Fruit fly (Drosophila melanogaster) S2 (cell line): Measurements from ENCODE around the gene D2hgdh.

Experiments used
- CG8478 ChIP-seq: fragments of >200 bp; optimal IDR thresholded peaks from 2 replicates; lab custom pipeline; 2018
- CTCF ChIP-seq, 2 experiments: fragments of >200 bp; optimal IDR thresholded peaks; 2 replicates each; lab custom pipeline; 2018

D2hgdh gene

DNA sequence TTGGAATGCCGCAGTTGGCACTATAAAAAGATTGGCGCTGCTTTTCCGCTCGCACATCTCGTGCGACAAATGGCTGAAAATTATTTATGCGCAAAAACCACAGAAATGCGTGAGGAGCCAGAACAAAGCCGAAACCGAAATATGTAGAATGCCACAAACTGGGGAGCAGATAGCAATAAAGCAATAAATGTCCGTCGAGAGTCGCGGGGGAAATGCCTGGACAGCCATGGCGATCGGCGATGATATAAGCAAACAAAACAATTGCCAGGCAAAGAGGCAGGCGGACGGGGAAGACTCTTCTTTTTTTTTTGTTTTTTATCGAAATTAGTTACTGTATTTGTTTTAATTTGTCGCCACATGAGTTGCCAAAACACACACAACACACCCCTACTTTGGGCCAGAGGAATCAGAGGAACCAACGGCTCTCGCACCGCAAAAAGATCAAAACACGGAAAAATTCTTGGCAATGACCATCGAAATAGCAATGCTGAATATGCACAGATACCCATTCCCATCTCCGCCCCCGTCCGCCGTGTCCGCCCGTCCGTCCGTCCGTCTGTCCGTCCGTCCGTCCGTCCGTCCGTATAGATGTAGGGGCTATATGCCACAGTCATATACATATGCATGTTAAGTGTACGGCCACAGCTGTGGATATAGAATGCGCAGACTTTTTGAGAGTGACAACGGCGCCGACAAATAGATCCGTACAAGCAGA lies 27.4 kb downstream of the D2hgdh start:
- no peak for TF ChIP-seq CG8478 (lab: Kevin White, UChicago)
- no peak for TF ChIP-seq CTCF (optimal IDR thresholded peaks at IDR 0.05; lab: Kevin White, UChicago)

DNA sequence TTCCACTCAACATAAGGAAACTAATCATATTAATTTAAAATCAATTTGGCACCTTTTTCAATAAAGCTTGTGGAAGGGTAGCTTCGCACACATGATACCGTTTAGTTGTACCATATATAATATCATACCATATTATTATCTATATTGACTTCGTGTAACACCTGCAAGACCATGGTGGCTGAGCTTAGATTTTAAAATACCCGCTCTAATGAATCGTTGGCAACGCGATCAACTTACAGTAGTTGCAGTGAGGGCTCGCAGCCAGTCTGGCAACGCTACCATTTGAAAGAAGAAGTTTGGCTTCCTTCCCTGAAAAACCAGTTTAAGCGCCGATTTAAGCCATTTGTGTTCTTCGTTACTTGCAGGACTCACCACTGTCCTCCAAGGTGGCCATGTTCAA lies 29.1 kb downstream of the D2hgdh start:
- TF ChIP-seq CG8478 (lab: Kevin White, UChicago) = no peak
- TF ChIP-seq CTCF (optimal IDR thresholded peaks at IDR 0.05; lab: Kevin White, UChicago) = no peak

DNA sequence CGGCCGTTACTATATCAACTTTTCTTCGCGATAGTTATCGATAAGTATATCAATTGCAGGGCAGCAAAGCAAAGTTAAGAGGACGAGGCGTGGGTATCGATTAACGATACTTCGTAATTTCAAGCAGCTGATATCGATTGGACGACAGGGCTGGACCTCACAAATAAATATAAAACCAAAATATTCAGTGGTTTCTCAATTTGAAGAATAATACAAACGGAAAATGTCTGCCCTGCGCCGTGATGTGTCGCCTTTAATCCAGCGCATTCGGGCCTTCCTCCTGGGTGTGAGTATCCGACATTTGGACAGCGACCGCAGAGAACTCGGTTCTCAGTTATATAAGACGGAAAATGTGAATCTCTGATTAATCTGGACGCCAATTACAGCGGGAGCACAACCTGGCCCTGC lies 31.1 kb downstream of the D2hgdh start, which contains the start of gene ND-B14.5A:
ND-B14.5A (plus strand) TSS at position 107 of the 408 bp plus-strand sequence.
- no peak for TF ChIP-seq CTCF (optimal IDR thresholded peaks at IDR 0.05; lab: Kevin White, UChicago)
- TF ChIP-seq CG8478 (lab: Kevin White, UChicago) = no peak

DNA sequence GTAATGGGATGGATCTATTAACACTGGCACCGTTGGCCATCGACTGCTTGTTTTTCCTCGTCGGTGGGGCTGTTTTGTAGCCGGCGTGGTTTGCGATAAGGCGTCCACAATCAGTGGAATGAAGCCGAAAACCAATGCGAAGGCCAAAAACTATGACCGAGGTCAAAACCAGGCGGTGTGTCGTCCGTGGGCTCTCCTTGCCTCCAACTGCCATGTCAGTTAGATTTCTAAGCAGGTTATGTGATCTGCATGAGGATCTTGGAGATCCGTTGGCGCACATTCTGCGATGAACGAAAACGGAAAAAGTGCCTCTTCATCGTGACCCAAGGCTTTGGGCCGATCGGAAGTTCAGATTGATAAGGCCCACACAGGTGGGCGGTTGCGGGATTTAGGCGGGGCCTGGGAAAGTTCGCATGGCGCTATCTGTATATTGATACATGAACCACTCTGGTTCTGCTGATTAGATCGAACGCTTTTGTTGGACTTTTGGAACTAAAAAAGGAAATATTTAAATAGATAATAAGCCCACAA lies 34.0 kb downstream of the D2hgdh start, which contains the start of gene Cyp4d14:
Cyp4d14 (minus strand) TSS at position 51 of the 531 bp plus-strand sequence.
- TF ChIP-seq CG8478 (lab: Kevin White, UChicago) (no peak), CTCF (optimal IDR thresholded peaks at IDR 0.05; lab: Kevin White, UChicago) (no peak)

DNA sequence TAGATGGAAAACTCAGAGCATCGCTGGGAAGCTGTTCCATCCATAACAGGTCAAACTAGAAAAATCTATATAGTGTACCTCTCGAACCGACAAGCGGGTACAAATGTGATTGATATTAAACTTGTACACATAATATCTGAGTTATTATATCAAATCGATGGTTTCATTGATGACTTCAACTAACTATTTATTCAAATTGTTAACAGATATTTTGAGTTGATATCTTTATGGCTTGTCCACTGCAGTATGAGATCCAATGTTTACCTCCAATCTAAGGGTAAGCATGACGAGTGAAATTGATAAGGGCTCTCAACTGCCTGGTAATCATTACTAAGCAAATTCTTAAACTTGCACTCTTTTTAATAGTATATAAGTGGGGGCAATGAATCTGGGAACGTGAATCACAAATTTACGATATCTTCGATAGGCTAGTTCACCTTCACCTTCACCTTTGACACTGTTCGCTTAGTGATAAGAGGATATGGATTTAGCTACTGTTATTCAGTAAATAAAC lies 34.7 kb downstream of the D2hgdh start, which contains the start of gene Cyp4d2:
Cyp4d2 (plus strand) TSS at position 51 of the 514 bp plus-strand sequence.
- TF ChIP-seq CG8478 (lab: Kevin White, UChicago) (no peak), CTCF (optimal IDR thresholded peaks at IDR 0.05; lab: Kevin White, UChicago) (no peak)

DNA sequence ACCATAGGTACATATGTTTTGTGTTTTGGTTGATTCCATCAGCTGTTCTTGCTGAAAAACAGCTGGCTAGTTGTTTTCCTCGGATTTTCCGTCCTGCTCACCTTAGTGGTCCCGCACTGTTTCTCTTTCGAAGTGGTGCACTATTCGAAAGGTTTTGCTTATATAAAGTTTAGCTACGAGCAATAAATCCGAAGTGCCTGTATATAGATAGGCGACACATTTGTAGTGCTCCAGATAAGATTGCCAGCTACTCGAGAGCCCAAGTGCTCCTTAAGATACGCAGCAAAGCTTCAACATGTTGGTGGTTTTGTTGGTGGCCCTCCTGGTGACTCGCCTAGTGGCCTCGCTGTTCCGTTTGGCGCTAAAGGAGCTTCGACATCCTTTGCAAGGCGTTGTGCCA lies 37.5 kb downstream of the D2hgdh start, which contains the start of gene Cyp4ae1:
Cyp4ae1 (plus strand) TSS at position 206 of the 400 bp plus-strand sequence.
- TF ChIP-seq CTCF (optimal IDR thresholded peaks at IDR 0.05; lab: Kevin White, UChicago) (no peak), CG8478 (lab: Kevin White, UChicago) (no peak)

DNA sequence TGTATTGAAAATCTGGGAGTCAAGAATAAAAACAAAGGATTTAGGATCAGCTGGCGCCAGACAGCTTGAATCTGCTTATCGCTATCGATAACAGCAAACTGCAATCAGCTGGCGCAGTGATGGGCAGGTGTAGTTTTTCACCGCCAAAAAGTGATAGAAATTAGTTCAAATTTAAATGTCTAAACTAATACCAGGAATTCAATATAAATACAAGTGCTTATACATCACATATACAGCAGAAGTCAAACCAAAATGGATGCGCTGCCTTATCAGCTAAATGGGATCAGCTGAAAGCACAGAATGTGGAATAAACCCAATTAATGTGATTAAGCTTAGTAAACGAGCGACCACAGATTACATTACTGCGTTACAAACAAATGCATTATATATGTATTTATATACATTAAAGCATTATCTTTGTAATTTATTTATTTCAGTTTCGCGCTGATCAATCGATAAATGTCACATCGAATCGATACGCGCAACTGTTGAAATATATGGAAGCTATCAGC lies 39.5 kb downstream of the D2hgdh start, which contains the start of gene pn:
pn (plus strand) TSS at position 462 of the 512 bp plus-strand sequence.
- TF ChIP-seq CG8478 (lab: Kevin White, UChicago) (no peak), CTCF (optimal IDR thresholded peaks at IDR 0.05; lab: Kevin White, UChicago) (no peak)

DNA sequence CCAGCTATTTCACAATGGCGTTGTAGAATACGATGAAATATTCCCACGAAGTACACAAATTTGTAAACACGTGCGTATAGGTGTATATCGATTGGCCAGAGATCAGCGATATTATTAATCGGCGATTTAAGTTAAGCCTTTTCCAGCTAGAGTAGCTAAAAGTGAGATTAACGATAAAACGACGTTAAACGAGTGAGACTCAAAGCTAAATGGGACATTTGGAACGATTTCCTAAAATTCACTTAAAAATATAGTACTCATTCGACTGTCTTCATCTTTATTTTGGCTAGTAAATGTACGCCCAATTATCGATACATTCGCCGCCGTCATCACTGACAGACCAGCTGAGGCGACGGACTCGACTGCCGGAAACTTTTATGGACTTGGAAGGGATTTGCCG lies 43.3 kb downstream of the D2hgdh start, which contains the start of the genes Nmd3 and CG17776:
Nmd3 (minus strand) TSS at position 106 of the 400 bp plus-strand sequence.
CG17776 (plus strand) TSS at position 163 of the 400 bp plus-strand sequence.
- TF ChIP-seq CG8478 (lab: Kevin White, UChicago) (no peak), CTCF (optimal IDR thresholded peaks at IDR 0.05; lab: Kevin White, UChicago) (no peak)

DNA sequence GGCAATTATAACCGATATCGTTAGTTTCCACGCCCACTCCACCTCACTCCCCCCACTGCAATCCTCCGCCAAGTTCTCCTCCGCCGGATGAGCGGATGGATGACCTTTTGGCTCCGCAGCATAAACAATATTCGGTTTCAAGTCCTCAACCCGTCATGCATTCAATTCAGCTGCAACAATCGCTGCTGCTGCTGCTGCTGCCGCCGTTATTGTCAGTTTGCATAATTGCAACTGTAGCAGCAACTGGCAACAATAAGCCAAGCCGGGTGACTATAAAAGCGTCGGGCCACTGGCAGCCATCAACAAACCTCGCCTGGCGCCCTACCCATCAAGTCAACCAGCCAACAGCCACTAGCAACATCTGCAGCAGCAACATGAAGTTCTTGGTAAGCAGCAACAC lies 45.3 kb downstream of the D2hgdh start, which contains the start of gene CG17777:
CG17777 (plus strand) TSS at position 301 of the 400 bp plus-strand sequence.
- TF ChIP-seq CG8478 (lab: Kevin White, UChicago) (no peak), CTCF (optimal IDR thresholded peaks at IDR 0.05; lab: Kevin White, UChicago) (no peak)

DNA sequence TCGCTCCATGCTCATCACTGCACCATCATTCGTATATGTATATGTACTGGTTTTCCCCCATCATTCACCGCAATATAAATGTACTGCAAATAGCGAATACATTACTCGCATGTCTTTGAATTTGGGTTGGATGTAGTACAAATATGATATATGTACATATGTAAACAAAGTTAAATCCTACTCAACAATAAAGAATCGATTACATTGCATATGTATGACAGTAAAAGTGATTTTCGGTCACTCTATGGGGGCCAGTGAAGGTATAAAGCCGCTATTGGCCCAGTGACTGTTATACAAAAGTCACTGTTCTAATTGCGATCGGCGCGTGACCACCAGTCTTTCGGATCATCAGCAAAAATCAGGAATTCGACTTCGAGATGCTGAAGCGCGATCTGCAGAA lies 46.2 kb downstream of the D2hgdh start, which contains the start of gene CG3457:
CG3457 (plus strand) TSS at position 301 of the 400 bp plus-strand sequence.
- no peak for TF ChIP-seq CG8478 (lab: Kevin White, UChicago)
- TF ChIP-seq CTCF (optimal IDR thresholded peaks at IDR 0.05; lab: Kevin White, UChicago) = no peak

DNA sequence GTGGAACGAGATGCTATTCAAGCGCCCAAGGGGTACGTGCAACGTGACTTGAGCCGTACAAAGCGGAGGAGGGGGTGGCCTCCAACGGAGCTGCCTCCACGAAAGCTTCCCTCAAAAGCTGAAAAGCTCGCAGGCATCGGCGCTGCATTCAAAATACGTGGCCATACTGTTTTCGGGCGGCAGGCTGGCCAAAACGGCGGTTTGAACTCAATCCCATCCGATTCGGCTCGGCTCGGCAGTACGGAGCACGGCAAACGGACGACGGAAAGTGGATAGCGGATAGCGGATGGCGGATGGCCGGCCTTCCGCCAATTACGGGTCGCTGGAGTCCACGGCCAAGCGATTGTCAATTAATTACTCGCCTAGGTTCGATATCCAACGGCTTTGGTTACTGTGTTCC lies 47.6 kb downstream of the D2hgdh start, which contains the start of gene Mct1:
Mct1 (plus strand) TSS at position 301 of the 400 bp plus-strand sequence.
- no peak for TF ChIP-seq CTCF (optimal IDR thresholded peaks at IDR 0.05; lab: Kevin White, UChicago)
- no peak for TF ChIP-seq CG8478 (lab: Kevin White, UChicago)

DNA sequence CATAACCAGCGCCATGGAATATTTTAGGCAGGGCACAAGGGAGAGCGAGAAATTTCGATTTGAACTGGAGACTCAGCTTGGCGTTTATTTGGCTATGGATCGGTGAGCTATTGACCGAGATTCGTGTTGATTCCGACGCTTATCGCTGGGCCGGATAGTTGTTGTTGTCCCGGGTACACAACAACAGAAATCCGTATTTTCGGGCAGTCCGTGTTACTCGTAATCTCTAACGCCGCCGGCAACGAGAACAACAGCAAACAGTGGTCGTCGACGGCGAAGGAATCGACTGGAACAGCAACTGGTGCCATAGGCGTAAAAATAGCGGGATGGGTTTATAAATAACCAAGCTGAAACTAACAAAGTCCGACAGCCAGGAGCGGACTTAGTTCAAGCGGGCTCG lies 50.6 kb downstream of the D2hgdh start:
- TF ChIP-seq CG8478 (lab: Kevin White, UChicago) = no peak
- TF ChIP-seq CTCF (optimal IDR thresholded peaks at IDR 0.05; lab: Kevin White, UChicago) = no peak

DNA sequence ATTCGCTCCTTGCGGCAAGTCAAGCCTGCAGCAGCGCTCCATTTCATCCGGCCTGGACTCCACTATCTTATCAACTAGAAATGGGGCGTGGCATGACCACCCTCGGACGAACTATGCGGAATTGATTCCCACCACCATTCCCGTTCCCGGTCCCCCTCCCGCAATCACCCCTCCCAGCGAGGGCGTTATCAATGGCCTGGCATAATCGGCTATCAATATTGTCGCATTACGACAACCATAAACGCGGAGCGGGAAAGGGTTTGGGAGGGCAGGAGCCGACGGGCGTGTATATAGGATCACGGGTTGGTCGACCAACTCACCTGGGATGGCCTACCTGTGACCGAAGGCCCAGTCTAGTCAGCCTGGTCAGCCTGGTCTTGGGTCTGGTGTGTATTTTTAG lies 51.9 kb downstream of the D2hgdh start:
- no peak for TF ChIP-seq CG8478 (lab: Kevin White, UChicago)

DNA sequence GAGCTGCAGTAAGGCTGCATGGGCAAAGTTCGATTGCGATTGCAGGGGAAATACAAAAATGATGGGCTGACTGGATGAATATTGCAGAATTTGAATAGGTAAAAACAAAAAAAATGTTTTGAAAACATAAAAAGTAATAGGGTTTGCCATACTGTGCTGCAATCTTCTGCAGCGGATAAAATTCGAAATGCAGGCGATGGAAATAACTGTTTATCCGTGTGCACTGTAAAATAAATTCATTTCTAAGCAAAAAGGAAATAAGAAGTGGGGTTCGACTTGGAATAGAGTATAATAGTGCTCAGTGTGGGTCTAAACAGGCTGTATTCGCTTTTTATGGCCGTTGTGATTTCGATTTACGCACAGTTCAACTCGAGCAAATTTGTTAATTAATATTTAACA lies 52.5 kb downstream of the D2hgdh start, which contains the start of gene CG14053:
CG14053 (minus strand) TSS at position 101 of the 399 bp plus-strand sequence.
- no peak for TF ChIP-seq CTCF (optimal IDR thresholded peaks at IDR 0.05; lab: Kevin White, UChicago)
- no peak for TF ChIP-seq CG8478 (lab: Kevin White, UChicago)
